Worm (Caenorhabditis elegans): Measurements from ENCODE around the gene B0495.5.

The B0495.5 gene

DNA sequence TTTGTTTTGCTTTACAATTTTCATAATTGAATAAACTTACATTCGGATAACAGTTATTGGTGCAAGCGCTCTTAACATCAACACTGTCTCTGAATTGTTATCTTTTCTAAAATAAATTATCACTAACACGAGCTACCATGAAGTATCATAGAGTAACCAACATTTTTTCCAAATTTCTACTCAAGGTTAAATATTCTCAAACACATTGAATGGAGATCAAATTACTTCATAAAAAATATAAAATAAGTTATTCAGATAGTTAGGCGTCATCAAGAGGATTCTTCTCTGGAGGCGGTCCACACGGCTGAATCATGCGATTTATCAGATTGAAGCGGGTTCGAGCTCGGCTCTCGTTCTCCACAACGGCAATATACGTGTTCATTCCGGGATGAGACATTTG, at the start of gene B0495.5:
B0495.5 (minus strand) TSS at position 101 of the 400 bp plus-strand sequence.
- no peak for TF ChIP-seq hlh-4 (tag; optimal IDR thresholded peaks at IDR 0.05)
- TF ChIP-seq egl-13 (tag; optimal IDR thresholded peaks at IDR 0.05): no peak
- TF ChIP-seq fkh-10 (GFP tag; optimal IDR thresholded peaks at IDR 0.05): no peak
- no peak for TF ChIP-seq lin-13 (GFP tag; optimal IDR thresholded peaks at IDR 0.05)
- no peak for TF ChIP-seq elt-3 (tag; optimal IDR thresholded peaks at IDR 0.05)
- TF ChIP-seq alr-1 (tag; optimal IDR thresholded peaks at IDR 0.05; ENCODE audit: borderline replicate concordance): no peak
- TF ChIP-seq ets-5 (GFP tag; IDR thresholded peaks at IDR 0.05): no peak
- TF ChIP-seq ztf-11 (tag; optimal IDR thresholded peaks at IDR 0.05): no peak
- no peak for TF ChIP-seq nhr-19 (GFP tag; conservative IDR thresholded peaks at IDR 0.05)
- no peak for TF ChIP-seq nhr-47 (tag; optimal IDR thresholded peaks at IDR 0.05)
- no peak for TF ChIP-seq ceh-88 (GFP tag; IDR thresholded peaks at IDR 0.05)

ce11 chrII:7736725-7737124, 38.4 kb upstream of the B0495.5 start:
- TF ChIP-seq ztf-11 (tag; optimal IDR thresholded peaks at IDR 0.05) (no peak), ceh-90 (tag; optimal IDR thresholded peaks at IDR 0.05) (no peak), ceh-8 (GFP tag; optimal IDR thresholded peaks at IDR 0.05) (no peak), aly-2 (tag; optimal IDR thresholded peaks at IDR 0.05) (no peak), lin-15B (tag; optimal IDR thresholded peaks at IDR 0.05) (no peak), lsy-2 (tag; optimal IDR thresholded peaks at IDR 0.05) (no peak), hlh-17 (GFP tag; optimal IDR thresholded peaks at IDR 0.05; ENCODE audit: borderline replicate concordance) (no peak), alr-1 (tag; optimal IDR thresholded peaks at IDR 0.05; ENCODE audit: borderline replicate concordance) (no peak), C34B4.2 (tag; optimal IDR thresholded peaks at IDR 0.05) (no peak)

ce11 chrII:7724603-7725002, 26.3 kb upstream of the B0495.5 start, which contains the start of gene cpna-2:
cpna-2 (plus strand) TSS chrII:7724903.
- no peak for TF ChIP-seq elt-3 (tag; optimal IDR thresholded peaks at IDR 0.05)
- TF ChIP-seq hlh-4 (tag; optimal IDR thresholded peaks at IDR 0.05): no peak
- TF ChIP-seq nhr-20 (tag; optimal IDR thresholded peaks at IDR 0.05): no peak
- TF ChIP-seq ztf-11 (tag; optimal IDR thresholded peaks at IDR 0.05): no peak
- TF ChIP-seq unc-130 (tag; optimal IDR thresholded peaks at IDR 0.05): no peak
- no peak for TF ChIP-seq xbp-1 (tag; optimal IDR thresholded peaks at IDR 0.05)
- no peak for TF ChIP-seq skn-1 (tag; optimal IDR thresholded peaks at IDR 0.05)
- no peak for TF ChIP-seq egl-13 (tag; optimal IDR thresholded peaks at IDR 0.05)
- no peak for TF ChIP-seq nhr-76 (tag; optimal IDR thresholded peaks at IDR 0.05)
- TF ChIP-seq ceh-90 (tag; optimal IDR thresholded peaks at IDR 0.05): no peak
- no peak for TF ChIP-seq lin-39 (tag; optimal IDR thresholded peaks at IDR 0.05)
- TF ChIP-seq mef-2 (tag; optimal IDR thresholded peaks at IDR 0.05): no peak

DNA sequence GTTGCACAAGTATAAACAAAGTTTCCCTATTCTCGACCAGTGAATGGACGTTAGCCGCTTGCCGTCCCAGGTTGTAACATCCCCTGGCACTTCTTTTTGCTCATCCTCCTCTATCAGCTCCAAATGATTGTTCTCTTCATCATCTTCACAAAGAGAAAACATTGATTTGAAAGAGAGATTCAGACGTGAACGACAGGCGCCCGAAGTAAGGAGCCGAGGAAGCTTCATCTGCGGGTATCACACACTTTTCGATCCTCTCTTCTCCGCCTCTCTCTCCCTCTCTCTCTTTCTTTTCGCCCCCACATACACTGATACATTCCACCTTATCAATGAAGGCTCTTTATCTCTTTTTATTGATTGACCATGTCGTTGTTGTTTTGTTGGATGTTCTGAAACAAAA, 24.5 kb upstream of the B0495.5 start:
- TF ChIP-seq aha-1 (tag; optimal IDR thresholded peaks at IDR 0.05): no peak
- TF ChIP-seq nhr-85 (tag): no peak
- TF ChIP-seq hlh-17 (GFP tag; optimal IDR thresholded peaks at IDR 0.05; ENCODE audit: borderline replicate concordance): no peak
- peak; percentile 13 for TF ChIP-seq snu-23 (GFP tag; optimal IDR thresholded peaks at IDR 0.05)
- no peak for TF ChIP-seq egl-13 (tag; optimal IDR thresholded peaks at IDR 0.05)
- peak; percentile 46 for TF ChIP-seq nhr-71 (tag; optimal IDR thresholded peaks at IDR 0.05)
- TF ChIP-seq xbp-1 (tag; optimal IDR thresholded peaks at IDR 0.05): no peak
- peak; percentile 69 for TF ChIP-seq lin-14 (GFP tag; optimal IDR thresholded peaks at IDR 0.05)
- no peak for TF ChIP-seq ceh-63 (GFP tag; optimal IDR thresholded peaks at IDR 0.05)
- TF ChIP-seq dsc-1 (tag; optimal IDR thresholded peaks at IDR 0.05): no peak
- TF ChIP-seq efl-1 (optimal IDR thresholded peaks at IDR 0.05): no peak
- TF ChIP-seq efl-1 (GFP tag; optimal IDR thresholded peaks at IDR 0.05 in 1 of 2): no peak
- peak in 1 of 2 experiments; percentile 28 for TF ChIP-seq lsy-2 (tag; optimal IDR thresholded peaks at IDR 0.05)
- TF ChIP-seq unc-130 (tag; optimal IDR thresholded peaks at IDR 0.05): peak; percentile 23
- no peak for TF ChIP-seq blmp-1 (tag; optimal IDR thresholded peaks at IDR 0.05)
- TF ChIP-seq rnt-1 (tag; optimal IDR thresholded peaks at IDR 0.05): peak; percentile 53

Measured in whole organism, L1 larva.